Fruit fly (Drosophila melanogaster): ENCODE data around the gene CG31937.
A peak's percentile ranks its signal among the peaks of the same experiment; 100 is the strongest.

CG31937 gene

DNA sequence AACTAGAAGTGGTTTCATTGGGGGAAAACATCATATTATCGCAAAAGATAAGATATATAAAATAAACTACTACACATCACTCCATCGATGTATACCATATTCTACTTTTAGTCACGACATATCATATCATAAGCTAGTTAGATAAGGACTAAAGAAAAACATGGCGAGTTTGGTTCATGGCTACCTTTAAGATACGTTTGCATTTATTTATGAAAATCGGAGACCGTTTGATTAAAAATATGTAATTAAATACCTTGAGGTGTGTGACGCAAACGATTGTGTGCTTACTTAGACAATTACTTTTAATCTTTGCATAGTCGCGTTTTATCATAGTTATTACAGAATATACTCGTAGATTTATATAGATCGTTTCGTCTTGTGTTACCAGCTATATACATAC lies 22.7 kb upstream of the CG31937 start:
- no peak for TF ChIP-seq CG4404 (GFP tag; IDR thresholded peaks at IDR 0.05)
- TF ChIP-seq exex (tag; optimal IDR thresholded peaks at IDR 0.05): peak; percentile 91
- TF ChIP-seq mirr (GFP tag; optimal IDR thresholded peaks at IDR 0.05): peak; percentile 86
- TF ChIP-seq Nf-YC (tag; optimal IDR thresholded peaks at IDR 0.05): no peak
- no peak for TF ChIP-seq CG2202 (tag; optimal IDR thresholded peaks at IDR 0.05)

DNA sequence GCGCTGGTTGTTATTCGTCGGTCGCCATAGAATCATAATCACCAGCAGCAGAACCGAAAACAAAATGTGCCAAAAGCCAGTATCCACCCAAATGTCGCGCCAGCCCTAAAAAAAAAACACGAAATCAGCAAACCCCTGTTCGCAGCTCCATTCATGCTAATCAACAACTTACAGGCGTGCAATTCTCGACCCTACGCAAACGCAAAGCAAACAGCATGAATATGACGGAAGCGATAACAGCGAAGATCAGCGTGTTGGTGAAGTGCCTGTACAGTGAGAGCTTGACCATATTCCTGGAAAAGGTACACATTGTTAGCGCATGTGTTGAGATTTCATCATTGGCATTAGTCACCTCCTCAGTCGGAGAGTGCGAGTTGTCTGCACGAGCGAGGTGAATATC lies 21.6 kb upstream of the CG31937 start:
- TF ChIP-seq abd-A (tag; optimal IDR thresholded peaks at IDR 0.05) (no peak), Hey (tag; optimal IDR thresholded peaks at IDR 0.05) (no peak), CG3163 (GFP tag; optimal IDR thresholded peaks at IDR 0.05) (no peak), CG4404 (GFP tag; IDR thresholded peaks at IDR 0.05) (no peak), CG5245 (GFP tag; optimal IDR thresholded peaks at IDR 0.05) (no peak), CG10366 (GFP tag; IDR thresholded peaks at IDR 0.05) (no peak), onecut (GFP tag; IDR thresholded peaks at IDR 0.05) (no peak), CG12236 (GFP tag; optimal IDR thresholded peaks at IDR 0.05) (no peak), tx (GFP tag; optimal IDR thresholded peaks at IDR 0.05) (no peak), CG13123 (GFP tag; optimal IDR thresholded peaks at IDR 0.05) (no peak), lov (optimal IDR thresholded peaks at IDR 0.05) (no peak), lov (GFP tag; IDR thresholded peaks at IDR 0.05) (no peak), corto (GFP tag; optimal IDR thresholded peaks at IDR 0.05) (no peak), CG17802 (tag; optimal IDR thresholded peaks at IDR 0.05) (no peak), Xbp1 (GFP tag; optimal IDR thresholded peaks at IDR 0.05) (no peak)

DNA sequence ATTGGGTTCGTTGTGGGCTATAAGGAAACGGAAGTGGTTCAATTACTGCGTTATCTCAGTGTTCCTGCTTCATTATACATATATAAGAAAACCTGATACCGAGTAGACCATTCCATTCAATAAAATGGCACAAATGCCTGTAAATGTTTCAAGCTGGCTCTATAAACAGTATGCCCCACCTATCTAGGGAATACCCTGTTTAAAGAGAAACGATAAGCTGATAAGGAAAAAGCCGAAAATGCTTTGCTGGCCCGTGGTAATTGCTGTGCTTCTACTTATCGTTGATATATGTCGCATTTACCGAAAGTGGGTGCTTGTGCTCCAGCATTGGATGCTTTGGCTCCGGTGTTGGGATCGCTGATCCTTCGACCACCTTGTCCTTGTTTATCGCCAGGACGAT lies 20.4 kb upstream of the CG31937 start:
- TF ChIP-seq CG1603 (tag; optimal IDR thresholded peaks at IDR 0.05) (no peak), Atf3 (GFP tag; optimal IDR thresholded peaks at IDR 0.05) (no peak), prd (optimal IDR thresholded peaks at IDR 0.05) (no peak), prd (GFP tag; IDR thresholded peaks at IDR 0.05) (no peak), CG2120 (GFP tag; optimal IDR thresholded peaks at IDR 0.05) (peak; percentile 22), Fer3 (tag; optimal IDR thresholded peaks at IDR 0.05) (peak; percentile 13), mirr (GFP tag; optimal IDR thresholded peaks at IDR 0.05) (peak; percentile 4), sug (tag; optimal IDR thresholded peaks at IDR 0.05) (peak; percentile 12), CG34376 (GFP tag; optimal IDR thresholded peaks at IDR 0.05) (peak; percentile 13), chinmo (GFP tag; IDR thresholded peaks at IDR 0.05; ENCODE audit: partially characterized antibody) (peak; percentile 69; the same call in 1 of the 4 replicates), exex (tag; optimal IDR thresholded peaks at IDR 0.05) (peak; percentile 78), Med (GFP tag) (peak; percentile 70), D19B (GFP tag; optimal IDR thresholded peaks at IDR 0.05) (peak; percentile 4), row (GFP tag; IDR thresholded peaks at IDR 0.05) (peak; percentile 48; the same call in 2 of the 3 replicates), CG9932 (GFP tag; IDR thresholded peaks at IDR 0.05) (0 out of 2 replicates have a peak, but pooled peaks have one; percentile 13), ind (GFP tag; optimal IDR thresholded peaks at IDR 0.05) (no peak), Ets65A (GFP tag) (peak; percentile 18), GATAe (GFP tag; conservative IDR thresholded peaks at IDR 0.05) (0 out of 2 replicates have a peak, but pooled peaks have one; percentile 32)

DNA sequence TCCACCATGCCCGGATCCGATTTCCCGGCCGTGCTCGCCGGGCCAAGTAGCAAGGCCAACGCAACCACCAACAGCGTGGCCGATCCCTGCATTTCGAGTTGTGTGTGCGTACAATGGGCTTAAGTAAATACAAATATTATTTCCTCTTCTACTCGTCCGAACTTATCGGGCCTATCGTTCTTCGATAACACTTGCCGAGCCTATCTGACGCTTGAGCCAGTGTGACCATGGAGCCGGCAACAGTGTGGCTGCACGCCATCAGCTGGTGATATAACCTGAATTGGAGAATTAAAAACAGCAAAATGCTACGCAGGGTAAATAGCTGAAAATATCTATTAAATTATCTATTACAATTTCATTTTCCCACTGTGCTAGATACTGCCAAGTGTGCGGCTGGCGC lies 19.5 kb upstream of the CG31937 start, which contains the start of the genes CG17660 and mRpL48:
TSS of gene CG17660 (minus strand) at position 198 of the 400 bp plus-strand sequence.
TSS of gene mRpL48 (plus strand) at position 239 of the 400 bp plus-strand sequence.
- TF ChIP-seq NC2α (GFP tag; optimal IDR thresholded peaks at IDR 0.05) (no peak), Drgx (GFP tag; IDR thresholded peaks at IDR 0.05) (no peak), lmd (GFP tag; IDR thresholded peaks at IDR 0.05) (no peak), toy (GFP tag; IDR thresholded peaks at IDR 0.05) (no peak), Awh (GFP tag; IDR thresholded peaks at IDR 0.05) (no peak), CG17612 (GFP tag; IDR thresholded peaks at IDR 0.05) (no peak), tna (GFP tag; IDR thresholded peaks at IDR 0.05; ENCODE audit: partially characterized antibody) (peak; percentile 56), Trl (optimal IDR thresholded peaks at IDR 0.05) (no peak), Trl (GFP tag; optimal IDR thresholded peaks at IDR 0.05) (peak; percentile 25), CG8765 (GFP tag; IDR thresholded peaks at IDR 0.05) (no peak), btn (GFP tag; optimal IDR thresholded peaks at IDR 0.05) (no peak), Nf-YA (GFP tag; IDR thresholded peaks at IDR 0.05) (no peak), Hmx (GFP tag; optimal IDR thresholded peaks at IDR 0.05) (no peak), croc (GFP tag; conservative IDR thresholded peaks at IDR 0.05) (no peak), gsb (GFP tag; IDR thresholded peaks at IDR 0.05) (no peak), CG6854 (GFP tag; optimal IDR thresholded peaks at IDR 0.05) (no peak)

Data from whole organism, embryonic.